Worm (Caenorhabditis elegans): ENCODE measurements around the gene mls-2.

DNA sequence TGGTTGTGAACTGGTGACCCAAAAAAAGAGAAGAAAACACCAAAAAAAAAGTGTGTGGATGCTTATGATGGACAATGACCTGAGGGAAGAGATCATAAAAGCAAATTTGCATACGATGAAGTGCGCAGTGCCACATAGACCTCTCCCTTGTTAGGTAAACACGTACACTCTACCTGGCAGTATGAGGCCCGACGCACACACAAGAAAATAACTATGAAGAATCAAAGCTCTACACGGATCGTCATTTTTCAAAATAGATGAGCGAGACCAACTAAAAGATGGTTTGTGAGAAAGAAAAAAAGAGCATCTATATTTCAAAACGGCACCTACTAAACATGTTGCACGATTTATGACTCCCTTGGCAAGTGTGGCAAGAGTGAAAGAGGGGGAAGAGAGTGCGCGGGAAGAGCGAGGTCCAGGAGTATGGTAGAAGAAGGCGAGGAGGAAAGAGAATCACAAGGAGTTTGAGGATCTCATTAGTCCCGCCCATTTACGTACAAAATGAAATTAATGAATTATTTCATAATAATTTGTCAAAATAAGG, 38.7 kb upstream of the mls-2 start, which contains the start of gene mig-13:
- TF ChIP-seq sox-2 (GFP tag; IDR thresholded peaks at IDR 0.05), result no peak
- no peak for TF ChIP-seq K02D7.2 (tag; optimal IDR thresholded peaks at IDR 0.05)
- TF ChIP-seq fkh-10 (GFP tag; optimal IDR thresholded peaks at IDR 0.05), result no peak
- TF ChIP-seq dmd-4 (tag; optimal IDR thresholded peaks at IDR 0.05; ENCODE audit: borderline replicate concordance), result no peak
- TF ChIP-seq elt-4 (tag; optimal IDR thresholded peaks at IDR 0.05), result no peak
- TF ChIP-seq eyg-1 (tag; optimal IDR thresholded peaks at IDR 0.05), result no peak
